Worm (Caenorhabditis elegans): ENCODE measurements around the gene C15C8.7.

DNA sequence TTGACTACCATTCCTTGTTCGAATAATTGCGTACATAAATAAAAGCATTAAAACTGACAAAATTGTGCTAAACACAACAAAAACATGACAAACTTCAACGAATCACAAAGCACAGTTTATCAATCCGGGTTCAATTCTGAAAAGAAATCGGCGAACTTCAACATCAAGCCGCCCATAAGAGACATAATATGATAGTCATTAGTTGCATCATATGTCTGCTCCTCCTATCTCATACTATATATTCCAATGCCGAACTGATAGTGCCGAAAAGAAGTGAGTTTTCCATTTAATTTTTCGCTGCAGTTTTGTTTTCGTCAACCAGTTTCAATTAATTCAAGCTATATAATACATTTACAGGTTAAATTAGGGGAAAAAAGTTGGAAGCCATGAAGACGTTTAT is 3.2 kb downstream of the C15C8.7 start, which contains the start of gene hrg-7:
- TF ChIP-seq ama-1 (optimal IDR thresholded peaks at IDR 0.05) (no peak), gmeb-1 (tag; optimal IDR thresholded peaks at IDR 0.05) (peak; percentile 8), dmd-4 (tag; optimal IDR thresholded peaks at IDR 0.05) (no peak), nhr-10 (tag; optimal IDR thresholded peaks at IDR 0.05) (no peak), lin-13 (GFP tag; optimal IDR thresholded peaks at IDR 0.05) (no peak), unc-39 (tag; optimal IDR thresholded peaks at IDR 0.05) (no peak), aly-2 (tag; optimal IDR thresholded peaks at IDR 0.05) (no peak), alr-1 (tag; optimal IDR thresholded peaks at IDR 0.05) (no peak), elt-3 (tag; optimal IDR thresholded peaks at IDR 0.05) (no peak), nhr-25 (tag; optimal IDR thresholded peaks at IDR 0.05) (no peak), nhr-12 (tag; optimal IDR thresholded peaks at IDR 0.05) (no peak), nhr-237 (tag; optimal IDR thresholded peaks at IDR 0.05) (no peak), zag-1 (tag; optimal IDR thresholded peaks at IDR 0.05) (no peak)

All from whole organism, L2 larva.